Worm (Caenorhabditis elegans) whole organism, mixed stage, embryonic: ENCODE data around the gene ubxn-4.

Experiments used
- elt-3 ChIP-seq: fragments of 150-350 bp; optimal IDR thresholded peaks from 2 replicates; lab custom pipeline; 2014; ENCODE audit warnings: missing biosample characterization, missing genetic modification characterization
- lin-32 ChIP-seq: fragments of 200-800 bp; sonication (Bioruptor generic); optimal IDR thresholded peaks from 2 replicates; lab custom pipeline; 2018; ENCODE audit warnings: mild to moderate bottlenecking, missing genetic modification characterization, missing compliant biosample characterization
- snpc-4 ChIP-seq: fragments of 150-350 bp; optimal IDR thresholded peaks from 2 replicates; lab custom pipeline; 2014; ENCODE audit warnings: missing biosample characterization, missing genetic modification characterization

ce11 chrIII:8375000-8375399 is 30.4 kb downstream of the ubxn-4 start, which contains the start of gene met-2:
- TF ChIP-seq snpc-4 (tag; lab: Kevin White, UChicago) (no peak), elt-3 (tag; lab: Kevin White, UChicago) (no peak), lin-32 (no peak)
